Fruit fly (Drosophila melanogaster) whole organism, embryonic: ENCODE data around the gene CG31515.
A peak's percentile ranks its signal among the peaks of the same experiment; 100 is the strongest.

Experiments
- Asciz ChIP-seq: fragments of 200-800 bp; sonication (Bioruptor generic); optimal IDR thresholded peaks from 2 replicates; lab custom pipeline; 2017; ENCODE audit warnings: missing biosample characterization, mild to moderate bottlenecking, missing genetic modification characterization, missing genetic modification reagents
- Awh ChIP-seq: fragments of 200-800 bp; sonication (Bioruptor generic); IDR thresholded peaks from 2 replicates; pipeline ENCODE4, ENCODE4 v1.3.6; 2022; ENCODE audit warnings: missing biosample characterization, missing genetic modification characterization
- B-H2 ChIP-seq: fragments of 200-800 bp; sonication (Bioruptor generic); optimal IDR thresholded peaks from 2 replicates; lab custom pipeline; 2018; ENCODE audit warnings: missing biosample characterization, mild to moderate bottlenecking, missing genetic modification characterization
- BEAF-32 ChIP-seq: fragments of 200-800 bp; sonication (Bioruptor generic); optimal IDR thresholded peaks from 3 replicates; lab custom pipeline; 2017; ENCODE audit warnings: missing biosample characterization, missing genetic modification characterization, mild to moderate bottlenecking, moderate library complexity, missing genetic modification reagents
- CG12391 ChIP-seq: fragments of 200-800 bp; sonication (Bioruptor generic); optimal IDR thresholded peaks from 3 replicates; lab custom pipeline; 2018; ENCODE audit warnings: missing biosample characterization, mild to moderate bottlenecking, missing genetic modification characterization, moderate library complexity
- CG13775 ChIP-seq: fragments of 200-800 bp; sonication (Bioruptor generic); optimal IDR thresholded peaks from 3 replicates; lab custom pipeline; 2017; ENCODE audit warnings: missing biosample characterization, mild to moderate bottlenecking, missing genetic modification characterization
- CG14014 ChIP-seq: fragments of 200-800 bp; sonication (Bioruptor generic); IDR thresholded peaks from 2 replicates; pipeline ENCODE4 v1.3.6; 2022; ENCODE audit warnings: missing biosample characterization, missing genetic modification characterization
- CG15514 ChIP-seq: fragments of 200-800 bp; sonication (Bioruptor generic); optimal IDR thresholded peaks from 3 replicates; lab custom pipeline; 2017; ENCODE audit warnings: missing biosample characterization, missing genetic modification characterization, mild to moderate bottlenecking, moderate library complexity, missing genetic modification reagents
- CG17186 ChIP-seq: fragments of 200-800 bp; sonication (Bioruptor generic); optimal IDR thresholded peaks from 3 replicates; lab custom pipeline; 2017; ENCODE audit warnings: missing biosample characterization, missing genetic modification reagents, missing genetic modification characterization
- CG2712 ChIP-seq: fragments of 200-800 bp; optimal IDR thresholded peaks from 3 replicates; lab custom pipeline; 2019; ENCODE audit warnings: missing biosample characterization, mild to moderate bottlenecking, missing genetic modification characterization, moderate library complexity
- CG4617 ChIP-seq: fragments of 200-800 bp; sonication (Bioruptor generic); optimal IDR thresholded peaks from 3 replicates; lab custom pipeline; 2016; ENCODE audit warnings: missing biosample characterization, missing genetic modification characterization, borderline replicate concordance
- CG4854 ChIP-seq: fragments of 200-800 bp; sonication (Bioruptor generic); optimal IDR thresholded peaks from 2 replicates; lab custom pipeline; 2016; ENCODE audit warnings: missing biosample characterization, missing genetic modification characterization, inconsistent platforms
- CG8924 ChIP-seq: fragments of 200-800 bp; optimal IDR thresholded peaks from 3 replicates; lab custom pipeline; 2019; ENCODE audit warnings: missing biosample characterization, mild to moderate bottlenecking, missing genetic modification characterization, moderate library complexity
- CG9797 ChIP-seq: fragments of 200-800 bp; sonication (Bioruptor generic); optimal IDR thresholded peaks from 3 replicates; lab custom pipeline; 2018; ENCODE audit warnings: missing biosample characterization, mild to moderate bottlenecking, missing genetic modification characterization
- CTCF ChIP-seq: fragments of 200-800 bp; sonication (Bioruptor generic); optimal IDR thresholded peaks from 2 replicates; lab custom pipeline; 2017; ENCODE audit warnings: missing biosample characterization, mild to moderate bottlenecking, missing genetic modification characterization, moderate library complexity
- CoRest ChIP-seq: fragments of 200-800 bp; sonication (Bioruptor generic); optimal IDR thresholded peaks from 3 replicates; lab custom pipeline; 2018; ENCODE audit warnings: missing biosample characterization, mild to moderate bottlenecking, missing genetic modification characterization, moderate library complexity
- D ChIP-seq, 2 experiments: fragments of 200-800 bp in 1 of 2; fragments of >200 bp in 1 of 2; sonication (Bioruptor generic) in 1 of 2; optimal IDR thresholded peaks; 2 replicates in 1 of 2; 3 replicates in 1 of 2; lab custom pipeline; 2017; ENCODE audit warnings: mild to moderate bottlenecking in 1 of 2, missing biosample characterization in 1 of 2, missing genetic modification characterization in 1 of 2, missing genetic modification reagents in 1 of 2
- E2f1 ChIP-seq: fragments of 200-800 bp; sonication (Bioruptor generic); IDR thresholded peaks from 2 replicates; pipeline ENCODE4 v1.3.6; 2022; ENCODE audit warnings: missing biosample characterization, missing genetic modification characterization
- E2f2 ChIP-seq: fragments of 200-800 bp; sonication (Bioruptor generic); IDR thresholded peaks from 2 replicates; pipeline ENCODE4 v1.3.6; 2022; ENCODE audit warnings: missing biosample characterization, missing genetic modification characterization
- HLH4C ChIP-seq: fragments of 200-800 bp; sonication (Bioruptor generic); IDR thresholded peaks from 3 replicates; pipeline ENCODE4 v1.3.6; 2022; ENCODE audit warnings: missing biosample characterization, missing genetic modification characterization; ENCODE audit not compliant: partially characterized antibody
- HmgZ ChIP-seq: fragments of 200-800 bp; sonication (Bioruptor generic); optimal IDR thresholded peaks from 2 replicates; lab custom pipeline; 2018; ENCODE audit warnings: missing biosample characterization, mild to moderate bottlenecking, missing genetic modification characterization
- Hmr ChIP-seq: fragments of 200-800 bp; sonication (Bioruptor generic); optimal IDR thresholded peaks from 3 replicates; lab custom pipeline; 2017; ENCODE audit warnings: mild to moderate bottlenecking, missing biosample characterization, missing genetic modification reagents, missing genetic modification characterization
- MBD-R2 ChIP-seq: fragments of 200-800 bp; sonication (Bioruptor generic); IDR thresholded peaks from 2 replicates; pipeline ENCODE4 v1.3.6; 2022; ENCODE audit warnings: missing biosample characterization, missing genetic modification characterization
- Med ChIP-seq: fragments of 200-800 bp; sonication (Bioruptor generic); peaks from one replicate; lab custom pipeline; 2016; ENCODE audit warnings: missing biosample characterization, missing genetic modification characterization, mild to moderate bottlenecking, inconsistent platforms, moderate library complexity
- Sin3A ChIP-seq: fragments of >200 bp; optimal IDR thresholded peaks from 2 replicates; lab custom pipeline; 2018
- Sry-δ ChIP-seq: fragments of 200-800 bp; sonication (Bioruptor generic); optimal IDR thresholded peaks from 2 replicates; lab custom pipeline; 2016; ENCODE audit warnings: missing biosample characterization, missing genetic modification characterization
- Trl ChIP-seq, 3 experiments: fragments of >200 bp in 2 of 3; fragments of 200-800 bp in 1 of 3; sonication (Bioruptor generic) in 1 of 3; optimal IDR thresholded peaks; 2 replicates in 1 of 3; 3 replicates in 2 of 3; lab custom pipeline; 2016 to 2017; ENCODE audit warnings: missing biosample characterization in 1 of 3, missing genetic modification characterization in 1 of 3
- bbx ChIP-seq: fragments of 200-800 bp; sonication (Bioruptor generic); IDR thresholded peaks from 2 replicates; pipeline ENCODE4 v1.3.6; 2022; ENCODE audit warnings: missing biosample characterization, missing genetic modification characterization; ENCODE audit not compliant: partially characterized antibody
- caup ChIP-seq: fragments of 200-800 bp; sonication (Bioruptor generic); optimal IDR thresholded peaks from 3 replicates; lab custom pipeline; 2017; ENCODE audit warnings: missing biosample characterization, mild to moderate bottlenecking, missing genetic modification characterization, moderate library complexity; ENCODE audit not compliant: severe bottlenecking
- chinmo ChIP-seq: fragments of 200-800 bp; sonication (Bioruptor generic); IDR thresholded peaks from 4 replicates; pipeline ENCODE4 v1.3.6; 2022; ENCODE audit warnings: missing biosample characterization, missing genetic modification characterization; ENCODE audit not compliant: partially characterized antibody
- ci ChIP-seq: fragments of 200-800 bp; sonication (Bioruptor generic); IDR thresholded peaks from 3 replicates; pipeline ENCODE4 v1.3.6; 2022; ENCODE audit warnings: missing biosample characterization, missing genetic modification characterization
- dpn ChIP-seq, 2 experiments: fragments of 200-800 bp; sonication (Bioruptor generic); optimal IDR thresholded peaks; 3 replicates each; lab custom pipeline; 2016; ENCODE audit warnings: missing biosample characterization in 2 of 2, missing genetic modification characterization in 2 of 2
- gfzf ChIP-seq: fragments of 200-800 bp; sonication (Bioruptor generic); optimal IDR thresholded peaks from 2 replicates; lab custom pipeline; 2016; ENCODE audit warnings: missing biosample characterization, mild to moderate bottlenecking, missing genetic modification characterization, moderate library complexity
- grn ChIP-seq: fragments of 200-800 bp; sonication (Bioruptor generic); optimal IDR thresholded peaks from 3 replicates; lab custom pipeline; 2017; ENCODE audit warnings: missing biosample characterization, missing genetic modification characterization
- h ChIP-seq: fragments of >200 bp; optimal IDR thresholded peaks from 2 replicates; lab custom pipeline; 2017
- kni ChIP-seq: fragments of 200-800 bp; sonication (Bioruptor generic); optimal IDR thresholded peaks from 3 replicates; lab custom pipeline; 2017; ENCODE audit warnings: mild to moderate bottlenecking, missing biosample characterization, missing genetic modification reagents, missing genetic modification characterization
- lilli ChIP-seq: fragments of 200-800 bp; sonication (Bioruptor generic); optimal IDR thresholded peaks from 3 replicates; lab custom pipeline; 2016; ENCODE audit warnings: missing biosample characterization, missing genetic modification characterization
- phol ChIP-seq: fragments of 200-800 bp; sonication (Bioruptor generic); optimal IDR thresholded peaks from 3 replicates; lab custom pipeline; 2018; ENCODE audit warnings: missing biosample characterization, mild to moderate bottlenecking, missing genetic modification characterization, moderate library complexity
- scrt ChIP-seq: fragments of 200-800 bp; sonication (Bioruptor generic); optimal IDR thresholded peaks from 2 replicates; lab custom pipeline; 2018; ENCODE audit warnings: missing biosample characterization, mild to moderate bottlenecking, missing genetic modification characterization, moderate library complexity
- sd ChIP-seq: fragments of 200-800 bp; sonication (Bioruptor generic); optimal IDR thresholded peaks from 3 replicates; lab custom pipeline; 2018; ENCODE audit warnings: missing biosample characterization, mild to moderate bottlenecking, missing genetic modification characterization, moderate library complexity
- slbo ChIP-seq: fragments of 200-800 bp; sonication (Bioruptor generic); IDR thresholded peaks from 2 replicates; pipeline ENCODE4 v1.3.6; 2022; ENCODE audit warnings: missing biosample characterization, missing genetic modification characterization
- sna ChIP-seq: fragments of 200-800 bp; sonication (Bioruptor generic); IDR thresholded peaks from 2 replicates; pipeline ENCODE4 v1.3.6; 2022; ENCODE audit warnings: missing biosample characterization, missing genetic modification characterization; ENCODE audit not compliant: partially characterized antibody
- trh ChIP-seq: fragments of 200-800 bp; sonication (Bioruptor generic); optimal IDR thresholded peaks from 2 replicates; lab custom pipeline; 2016; ENCODE audit warnings: missing biosample characterization, missing genetic modification characterization
- ttk ChIP-seq: fragments of 200-800 bp; sonication (Bioruptor generic); IDR thresholded peaks from 2 replicates; pipeline ENCODE4 v2.1.2; 2022; ENCODE audit warnings: missing biosample characterization, missing genetic modification characterization
- unc-4 ChIP-seq: fragments of 200-800 bp; sonication (Bioruptor generic); IDR thresholded peaks from 2 replicates; pipeline ENCODE4 v1.3.6; 2022; ENCODE audit warnings: missing biosample characterization, missing genetic modification characterization; ENCODE audit not compliant: partially characterized antibody
- usp ChIP-seq: fragments of >200 bp; optimal IDR thresholded peaks from 2 replicates; lab custom pipeline; 2017; ENCODE audit warnings: missing biosample characterization, missing genetic modification characterization
- zen ChIP-seq: fragments of 200-800 bp; sonication (Bioruptor generic); optimal IDR thresholded peaks from 3 replicates; lab custom pipeline; 2018; ENCODE audit warnings: missing biosample characterization, mild to moderate bottlenecking, missing genetic modification characterization, moderate library complexity

The CG31515 gene

dm6 chr3R:23347432-23348305 is 41.0 kb downstream of the CG31515 start, which contains the start of gene PolE1:
PolE1 (plus strand) TSS chr3R:23348128.
- peak; percentile 88 for TF ChIP-seq Med (GFP tag; lab: Kevin White, UChicago)
- peak; percentile 54 for TF ChIP-seq CG15514 (GFP tag; lab: Kevin White, UChicago)
- TF ChIP-seq Asciz (GFP tag; lab: Kevin White, UChicago) = peak; percentile 3
- peak; percentile 75 for TF ChIP-seq CG9797 (GFP tag; lab: Kevin White, UChicago)
- peak; percentile 12 for TF ChIP-seq CG17186 (GFP tag; lab: Kevin White, UChicago)
- no peak for TF ChIP-seq trh (GFP tag; lab: Kevin White, UChicago)
- peak; percentile 35 for TF ChIP-seq CG2712
- TF ChIP-seq CG14014 (GFP tag; lab: Robert Waterston, UW) = no peak
- peak; percentile 99 for TF ChIP-seq E2f2 (GFP tag; lab: Robert Waterston, UW)
- peak; percentile 33; the same call in 1 of the 3 replicates for TF ChIP-seq HLH4C
- TF ChIP-seq zen = peak; percentile 3
- peak; percentile 42; the same call in 1 of the 3 replicates for TF ChIP-seq ci (GFP tag; lab: Robert Waterston, UW)
- peak; percentile 15 for TF ChIP-seq caup (GFP tag; lab: Kevin White, UChicago)
- TF ChIP-seq E2f1 (GFP tag; lab: Robert Waterston, UW) = peak; percentile 85
- peak; percentile 21 for TF ChIP-seq CG4854 (GFP tag; lab: Kevin White, UChicago)
- TF ChIP-seq CG8924 = no peak
- 0 out of 2 replicates have a peak, but pooled peaks have one; percentile 21 for TF ChIP-seq Awh (GFP tag; lab: Robert Waterston, UW)
- TF ChIP-seq Sry-δ (GFP tag; lab: Kevin White, UChicago) = peak; percentile 15
- TF ChIP-seq scrt (GFP tag; lab: Kevin White, UChicago) = peak; percentile 94
- peak; percentile 83 for TF ChIP-seq gfzf
- TF ChIP-seq CG4617 = peak; percentile 42
- TF ChIP-seq lilli (GFP tag; lab: Kevin White, UChicago) = peak; percentile 23
- peak; percentile 71 for TF ChIP-seq MBD-R2 (GFP tag; lab: Robert Waterston, UW)
- TF ChIP-seq BEAF-32 = peak; percentile 23
- TF ChIP-seq D (optimal IDR thresholded peaks at IDR 0.05; lab: Kevin White, UChicago) = no peak
- TF ChIP-seq D (GFP tag; optimal IDR thresholded peaks at IDR 0.05; lab: Kevin White, UChicago) = no peak
- no peak for TF ChIP-seq usp (GFP tag; lab: Kevin White, UChicago)
- TF ChIP-seq B-H2 (GFP tag; lab: Kevin White, UChicago) = peak; percentile 32
- peak; percentile 43 for TF ChIP-seq kni (GFP tag; lab: Kevin White, UChicago)
- TF ChIP-seq ttk (GFP tag; lab: Robert Waterston, UW) = 0 out of 2 replicates have a peak, but pooled peaks have one; percentile 22
- TF ChIP-seq grn (GFP tag; lab: Kevin White, UChicago) = no peak
- no peak for TF ChIP-seq slbo (GFP tag; lab: Robert Waterston, UW)
- peak; percentile 28 for TF ChIP-seq CG12391 (tag; lab: Kevin White, UChicago)
- peak; percentile 42 for TF ChIP-seq CoRest
- no peak for TF ChIP-seq sna (GFP tag; lab: Robert Waterston, UW)
- no peak for TF ChIP-seq h (lab: Kevin White, UChicago)
- TF ChIP-seq chinmo (GFP tag; lab: Robert Waterston, UW) = 0 out of 4 replicates have a peak, but pooled peaks have one; percentile 30
- TF ChIP-seq phol = peak; percentile 28
- TF ChIP-seq sd (tag; lab: Kevin White, UChicago) = peak; percentile 85
- TF ChIP-seq CTCF (GFP tag; lab: Kevin White, UChicago) = peak; percentile 17
- no peak for TF ChIP-seq CG13775 (GFP tag; lab: Kevin White, UChicago)
- peak in 1 of 2 experiments; percentile 4 for TF ChIP-seq dpn (GFP tag; optimal IDR thresholded peaks at IDR 0.05; lab: Kevin White, UChicago)
- peak; percentile 53 for TF ChIP-seq bbx (GFP tag; lab: Robert Waterston, UW)
- TF ChIP-seq Trl (optimal IDR thresholded peaks at IDR 0.05; lab: Kevin White, UChicago) = peak; percentile 25 to 91
- TF ChIP-seq Trl (GFP tag; optimal IDR thresholded peaks at IDR 0.05; lab: Kevin White, UChicago) = no peak
- TF ChIP-seq Sin3A = peak; percentile 45
- no peak for TF ChIP-seq unc-4 (GFP tag; lab: Robert Waterston, UW)
- peak; percentile 62 for TF ChIP-seq HmgZ (tag; lab: Kevin White, UChicago)
- peak; percentile 28 for TF ChIP-seq Hmr (GFP tag; lab: Kevin White, UChicago)
